Fruit fly (Drosophila melanogaster) whole organism, adult: ENCODE data around the gene RpL7-like.

ENCODE experiments used
- CG11617 ChIP-seq: fragments of 200-800 bp; sonication (Bioruptor generic); optimal IDR thresholded peaks from 2 replicates; lab custom pipeline; 2017; ENCODE audit warnings: mild to moderate bottlenecking, missing biosample characterization, missing genetic modification reagents, missing genetic modification characterization
- bab1 ChIP-seq: fragments of 200-800 bp; sonication (Bioruptor generic); optimal IDR thresholded peaks from 3 replicates; lab custom pipeline; 2019; ENCODE audit warnings: missing biosample characterization, mild to moderate bottlenecking, missing genetic modification characterization, moderate library complexity
- cnc ChIP-seq, 2 experiments: fragments of >200 bp; optimal IDR thresholded peaks; 2 replicates each; lab custom pipeline; 2017

DNA sequence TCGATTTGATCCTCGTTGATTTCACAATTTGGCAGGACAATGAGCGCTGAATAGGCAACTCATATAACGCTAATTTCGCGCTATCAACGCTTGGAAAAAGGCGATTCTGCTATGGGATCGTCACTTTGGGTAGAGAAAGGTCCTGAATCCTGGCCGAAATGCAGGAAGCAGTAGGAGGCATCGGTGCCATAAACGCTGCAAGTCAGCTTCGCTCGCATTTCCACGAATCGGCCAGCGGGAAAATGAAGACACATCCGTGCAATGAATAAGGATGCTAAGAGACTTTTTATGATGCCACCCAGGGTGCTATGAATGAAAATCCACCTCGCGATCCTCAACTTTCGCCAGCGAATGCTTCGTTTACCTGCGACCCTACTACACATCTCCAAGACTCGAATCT is 31.3 kb downstream of the RpL7-like start:
- TF ChIP-seq bab1 (no peak), CG11617 (GFP tag; lab: Kevin White, UChicago) (no peak), cnc (optimal IDR thresholded peaks at IDR 0.05; lab: Kevin White, UChicago) (no peak)
